Fruit fly (Drosophila melanogaster): ENCODE data around the gene CG12213.

Gene CG12213

dm6 chr3R:11967262-11968029, at the start of gene CG12213, which contains the start of gene GC1:
Gene CG12213, minus strand, starts transcription at chr3R:11967691.
Gene GC1, plus strand, starts transcription at chr3R:11967708.
- TF ChIP-seq insv (optimal IDR thresholded peaks at IDR 0.05) (no peak), Sin3A (optimal IDR thresholded peaks at IDR 0.05) (no peak), ttk (optimal IDR thresholded peaks at IDR 0.05) (no peak), h (optimal IDR thresholded peaks at IDR 0.05) (no peak), psq (optimal IDR thresholded peaks at IDR 0.05) (no peak), Myc (optimal IDR thresholded peaks at IDR 0.05) (no peak)

dm6 chr3R:12016828-12017280, 49.4 kb upstream of the CG12213 start, which contains the start of the genes DCAF12 and Spt3:
Gene DCAF12, minus strand, starts transcription at chr3R:12017031.
Gene Spt3, plus strand, starts transcription at chr3R:12017156.
- TF ChIP-seq h (optimal IDR thresholded peaks at IDR 0.05), result no peak
- no peak for TF ChIP-seq ttk (optimal IDR thresholded peaks at IDR 0.05)
- no peak for TF ChIP-seq insv (optimal IDR thresholded peaks at IDR 0.05)
- TF ChIP-seq Sin3A (optimal IDR thresholded peaks at IDR 0.05), result no peak
- no peak for TF ChIP-seq Myc (optimal IDR thresholded peaks at IDR 0.05)
- TF ChIP-seq psq (optimal IDR thresholded peaks at IDR 0.05), result no peak

- TF ChIP-seq h (optimal IDR thresholded peaks at IDR 0.05) (no peak), Sin3A (optimal IDR thresholded peaks at IDR 0.05) (no peak), psq (optimal IDR thresholded peaks at IDR 0.05) (no peak), insv (optimal IDR thresholded peaks at IDR 0.05) (no peak), Myc (optimal IDR thresholded peaks at IDR 0.05) (no peak), ttk (optimal IDR thresholded peaks at IDR 0.05) (no peak)
Observed at dm6 chr3R:12010202-12010824, 42.8 kb upstream of the CG12213 start, which contains the start of the genes KLHL18 and GCC185. Gene KLHL18, minus strand, starts transcription at chr3R:12010434. Gene GCC185, plus strand, starts transcription at chr3R:12010772.

dm6 chr3R:12006417-12006816, 38.9 kb upstream of the CG12213 start:
- TF ChIP-seq Sin3A (optimal IDR thresholded peaks at IDR 0.05) (no peak), Myc (optimal IDR thresholded peaks at IDR 0.05) (no peak), ttk (optimal IDR thresholded peaks at IDR 0.05) (no peak), insv (optimal IDR thresholded peaks at IDR 0.05) (no peak), psq (optimal IDR thresholded peaks at IDR 0.05) (no peak), h (optimal IDR thresholded peaks at IDR 0.05) (no peak)

- TF ChIP-seq insv (optimal IDR thresholded peaks at IDR 0.05) (no peak), ttk (optimal IDR thresholded peaks at IDR 0.05) (no peak), h (optimal IDR thresholded peaks at IDR 0.05) (no peak), Sin3A (optimal IDR thresholded peaks at IDR 0.05) (no peak), psq (optimal IDR thresholded peaks at IDR 0.05) (no peak), Myc (optimal IDR thresholded peaks at IDR 0.05) (no peak)
Observed at dm6 chr3R:12005417-12005816, 37.9 kb upstream of the CG12213 start, which contains the start of gene Tk. Gene Tk, minus strand, starts transcription at chr3R:12005473.

dm6 chr3R:11999074-11999473, 31.6 kb upstream of the CG12213 start, which contains the start of gene Ect3:
Gene Ect3, plus strand, starts transcription at chr3R:11999278.
- TF ChIP-seq insv (optimal IDR thresholded peaks at IDR 0.05) (no peak), Myc (optimal IDR thresholded peaks at IDR 0.05) (no peak), ttk (optimal IDR thresholded peaks at IDR 0.05) (no peak)

dm6 chr3R:11998130-11998529, 30.6 kb upstream of the CG12213 start:
- TF ChIP-seq Myc (optimal IDR thresholded peaks at IDR 0.05) (no peak), psq (optimal IDR thresholded peaks at IDR 0.05) (no peak), insv (optimal IDR thresholded peaks at IDR 0.05) (no peak), Sin3A (optimal IDR thresholded peaks at IDR 0.05) (no peak), h (optimal IDR thresholded peaks at IDR 0.05) (no peak), ttk (optimal IDR thresholded peaks at IDR 0.05) (no peak)

- TF ChIP-seq Sin3A (optimal IDR thresholded peaks at IDR 0.05), result no peak
- no peak for TF ChIP-seq Myc (optimal IDR thresholded peaks at IDR 0.05)
- no peak for TF ChIP-seq h (optimal IDR thresholded peaks at IDR 0.05)
- TF ChIP-seq ttk (optimal IDR thresholded peaks at IDR 0.05), result no peak
Observed at dm6 chr3R:11992934-11993670, 25.6 kb upstream of the CG12213 start, which contains the start of gene mfas. Gene mfas, minus strand, starts transcription at chr3R:11993315.

- no peak for TF ChIP-seq h (optimal IDR thresholded peaks at IDR 0.05)
- no peak for TF ChIP-seq insv (optimal IDR thresholded peaks at IDR 0.05)
- no peak for TF ChIP-seq Sin3A (optimal IDR thresholded peaks at IDR 0.05)
- no peak for TF ChIP-seq ttk (optimal IDR thresholded peaks at IDR 0.05)
- no peak for TF ChIP-seq Myc (optimal IDR thresholded peaks at IDR 0.05)
- no peak for TF ChIP-seq psq (optimal IDR thresholded peaks at IDR 0.05)
Observed at dm6 chr3R:11991538-11992164, 24.2 kb upstream of the CG12213 start.

- TF ChIP-seq ttk (optimal IDR thresholded peaks at IDR 0.05) (no peak), h (optimal IDR thresholded peaks at IDR 0.05) (no peak), psq (optimal IDR thresholded peaks at IDR 0.05) (no peak), Sin3A (optimal IDR thresholded peaks at IDR 0.05) (no peak), Myc (optimal IDR thresholded peaks at IDR 0.05) (no peak)
Observed at dm6 chr3R:11989996-11990395, 22.5 kb upstream of the CG12213 start.

dm6 chr3R:11989206-11989605, 21.7 kb upstream of the CG12213 start:
- TF ChIP-seq Myc (optimal IDR thresholded peaks at IDR 0.05) (no peak), insv (optimal IDR thresholded peaks at IDR 0.05) (no peak), ttk (optimal IDR thresholded peaks at IDR 0.05) (no peak), h (optimal IDR thresholded peaks at IDR 0.05) (no peak), psq (optimal IDR thresholded peaks at IDR 0.05) (no peak), Sin3A (optimal IDR thresholded peaks at IDR 0.05) (no peak)
